Worm (Caenorhabditis elegans): ENCODE results near the gene srd-13.

DNA sequence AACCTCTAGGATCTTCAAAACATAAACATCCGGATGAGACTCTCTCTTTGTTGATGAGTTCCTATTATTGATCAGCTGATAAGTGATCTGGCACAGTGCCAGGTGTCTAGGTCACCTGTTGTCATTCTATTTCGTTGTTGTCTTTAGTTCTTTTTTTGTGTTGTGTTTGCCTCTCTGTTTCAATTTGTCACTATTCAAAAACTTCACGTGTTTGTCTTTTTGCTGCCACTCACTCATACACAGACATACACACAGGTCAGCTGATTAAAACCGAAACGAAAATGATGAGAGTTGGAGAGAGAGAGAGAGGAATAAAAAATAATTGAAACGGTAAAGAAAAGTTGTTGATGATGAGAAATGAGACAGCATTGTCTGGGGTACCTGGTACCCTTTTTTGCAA is 44.3 kb downstream of the srd-13 start:
- TF ChIP-seq ceh-9 (tag; optimal IDR thresholded peaks at IDR 0.05) (no peak), nhr-11 (tag; optimal IDR thresholded peaks at IDR 0.05) (no peak), C38D4.7 (GFP tag; optimal IDR thresholded peaks at IDR 0.05) (no peak), lin-11 (tag; optimal IDR thresholded peaks at IDR 0.05) (no peak), sox-2 (GFP tag; IDR thresholded peaks at IDR 0.05) (no peak), sox-4 (tag; optimal IDR thresholded peaks at IDR 0.05) (no peak), elt-2 (tag; optimal IDR thresholded peaks at IDR 0.05) (no peak), T23F11.4 (GFP tag; optimal IDR thresholded peaks at IDR 0.05) (no peak), mec-3 (tag; optimal IDR thresholded peaks at IDR 0.05; ENCODE audit: borderline replicate concordance) (no peak), nfya-1 (tag; optimal IDR thresholded peaks at IDR 0.05) (no peak)

Data from whole organism, late embryonic.